Worm (Caenorhabditis elegans): ENCODE measurements around the gene madf-8.

The madf-8 gene

DNA sequence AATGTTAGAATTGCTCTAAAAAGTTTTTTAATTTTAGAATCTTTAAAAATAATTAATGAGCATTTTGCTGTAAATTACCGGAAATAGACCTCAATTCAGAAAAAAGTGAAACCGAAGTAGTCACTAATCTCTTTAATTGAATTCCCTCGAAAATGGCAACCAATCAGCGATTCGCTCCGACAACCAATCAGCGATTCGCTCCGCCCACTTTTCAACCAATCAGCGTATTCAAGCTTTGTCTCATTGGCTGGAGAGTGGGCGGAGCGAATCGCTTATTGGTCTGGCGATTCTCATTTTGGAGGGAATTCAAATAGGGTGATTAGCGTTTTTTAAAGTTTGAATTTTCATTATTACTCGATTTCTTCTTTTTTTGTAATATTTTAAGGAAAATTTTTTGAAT lies 15.8 kb downstream of the madf-8 start:
- no peak for TF ChIP-seq elt-2 (tag; optimal IDR thresholded peaks at IDR 0.05)
- peak; percentile 91 for TF ChIP-seq nfya-1 (tag; optimal IDR thresholded peaks at IDR 0.05; ENCODE audit: insufficient read depth)

DNA sequence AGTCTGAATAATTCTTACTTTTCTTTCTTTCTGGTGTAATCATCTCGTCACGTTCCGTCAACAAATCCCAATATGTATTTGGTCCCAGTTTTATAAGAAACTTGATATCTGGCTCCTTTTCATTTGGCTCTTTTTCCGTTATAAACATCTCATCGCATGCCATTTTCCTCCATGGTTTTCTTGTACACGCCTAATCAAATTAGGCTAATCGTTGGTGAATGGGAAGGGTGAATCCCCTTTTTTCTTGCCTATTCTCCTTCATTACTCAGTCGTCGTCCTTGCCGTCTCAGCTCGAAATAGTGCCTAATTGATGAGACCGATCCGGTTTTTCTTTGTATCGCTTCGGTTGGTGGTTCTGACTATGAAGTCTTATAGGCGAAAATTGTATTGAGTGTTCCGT lies 16.5 kb downstream of the madf-8 start:
- TF ChIP-seq nhr-77 (tag; optimal IDR thresholded peaks at IDR 0.05), result no peak
- TF ChIP-seq nhr-76 (tag; optimal IDR thresholded peaks at IDR 0.05), result no peak
- no peak for TF ChIP-seq ztf-11 (tag; optimal IDR thresholded peaks at IDR 0.05)
- TF ChIP-seq zag-1 (tag; optimal IDR thresholded peaks at IDR 0.05), result no peak
- TF ChIP-seq egl-27 (tag; optimal IDR thresholded peaks at IDR 0.05), result no peak
- TF ChIP-seq jun-1 (tag; optimal IDR thresholded peaks at IDR 0.05), result no peak
- TF ChIP-seq nhr-43 (tag; optimal IDR thresholded peaks at IDR 0.05; ENCODE audit: poor library complexity, severe bottlenecking), result no peak
- TF ChIP-seq lin-15B (tag; optimal IDR thresholded peaks at IDR 0.05), result no peak
- TF ChIP-seq nhr-237 (tag; optimal IDR thresholded peaks at IDR 0.05), result no peak

DNA sequence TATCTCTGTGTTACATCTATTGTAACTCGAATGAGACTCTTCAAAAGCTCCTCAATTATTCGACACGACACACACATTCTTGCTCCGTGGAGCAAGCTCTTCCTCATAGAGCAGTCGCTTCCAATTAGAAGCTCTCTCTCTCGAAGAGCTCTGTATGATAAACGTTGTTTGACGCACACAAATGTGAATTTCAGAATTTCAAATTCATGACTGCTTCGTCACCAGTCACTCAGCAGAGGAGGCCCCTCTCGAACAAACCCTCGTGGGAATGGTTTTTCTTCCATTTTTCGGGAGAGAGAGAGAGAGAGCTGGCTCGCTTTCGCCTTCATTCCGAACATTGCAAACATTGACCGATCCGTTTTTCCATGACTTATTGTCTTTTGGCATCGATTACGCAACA lies 18.3 kb downstream of the madf-8 start:
- TF ChIP-seq ZK546.5 (tag; optimal IDR thresholded peaks at IDR 0.05), result no peak
- peak; percentile 14 for TF ChIP-seq nfya-1 (tag; optimal IDR thresholded peaks at IDR 0.05; ENCODE audit: insufficient read depth)
- no peak for TF ChIP-seq ama-1 (optimal IDR thresholded peaks at IDR 0.05)
- TF ChIP-seq nhr-77 (tag; optimal IDR thresholded peaks at IDR 0.05), result no peak
- TF ChIP-seq lsy-12 (tag; optimal IDR thresholded peaks at IDR 0.05), result no peak
- TF ChIP-seq hmg-11 (tag; optimal IDR thresholded peaks at IDR 0.05), result peak; percentile 17
- TF ChIP-seq lin-39 (tag; optimal IDR thresholded peaks at IDR 0.05), result peak; percentile 17
- TF ChIP-seq daf-12 (tag; optimal IDR thresholded peaks at IDR 0.05), result no peak
- TF ChIP-seq egl-5 (tag; optimal IDR thresholded peaks at IDR 0.05), result no peak
- TF ChIP-seq ztf-11 (tag; optimal IDR thresholded peaks at IDR 0.05), result no peak

ce11 chrIII:3630337-3630736 lies 20.3 kb downstream of the madf-8 start, which contains the start of gene mrps-31:
Gene mrps-31, minus strand, starts transcription at chrIII:3630372.
- peak; percentile 3 for TF ChIP-seq R02D3.7 (tag; optimal IDR thresholded peaks at IDR 0.05)
- TF ChIP-seq daf-12 (tag; optimal IDR thresholded peaks at IDR 0.05), result no peak
- TF ChIP-seq pqm-1 (tag; optimal IDR thresholded peaks at IDR 0.05), result peak; percentile 78
- TF ChIP-seq elt-2 (tag; optimal IDR thresholded peaks at IDR 0.05), result peak; percentile 99
- TF ChIP-seq lin-39 (tag; optimal IDR thresholded peaks at IDR 0.05), result peak; percentile 44
- TF ChIP-seq fkh-2 (tag; optimal IDR thresholded peaks at IDR 0.05), result no peak
- TF ChIP-seq lin-15B (tag; optimal IDR thresholded peaks at IDR 0.05), result peak; percentile 60
- peak; percentile 43 for TF ChIP-seq nhr-23 (tag; optimal IDR thresholded peaks at IDR 0.05)
- no peak for TF ChIP-seq unc-39 (tag; optimal IDR thresholded peaks at IDR 0.05)
- peak; percentile 66 for TF ChIP-seq nfya-1 (tag; optimal IDR thresholded peaks at IDR 0.05; ENCODE audit: insufficient read depth)
- TF ChIP-seq snpc-4 (tag; optimal IDR thresholded peaks at IDR 0.05), result peak; percentile 44
- TF ChIP-seq pha-4 (tag; optimal IDR thresholded peaks at IDR 0.05), result peak; percentile 73
- peak; percentile 57 for TF ChIP-seq hmg-11 (tag; optimal IDR thresholded peaks at IDR 0.05)
- TF ChIP-seq skn-1 (tag; optimal IDR thresholded peaks at IDR 0.05), result no peak

ce11 chrIII:3627042-3627441 lies 23.6 kb downstream of the madf-8 start, which contains the start of gene sel-8:
Gene sel-8, minus strand, starts transcription at chrIII:3627142.
- TF ChIP-seq fkh-10 (GFP tag; optimal IDR thresholded peaks at IDR 0.05) (no peak), nfya-1 (tag; optimal IDR thresholded peaks at IDR 0.05; ENCODE audit: insufficient read depth) (no peak), fos-1 (tag; optimal IDR thresholded peaks at IDR 0.05) (no peak), nhr-23 (tag; optimal IDR thresholded peaks at IDR 0.05) (no peak), ZK546.5 (tag; optimal IDR thresholded peaks at IDR 0.05) (no peak), aly-2 (tag; optimal IDR thresholded peaks at IDR 0.05) (no peak), daf-12 (tag; optimal IDR thresholded peaks at IDR 0.05) (no peak), elt-2 (tag; optimal IDR thresholded peaks at IDR 0.05) (no peak), ama-1 (optimal IDR thresholded peaks at IDR 0.05) (no peak), unc-62 (GFP tag; optimal IDR thresholded peaks at IDR 0.05) (no peak), nhr-11 (tag; optimal IDR thresholded peaks at IDR 0.05) (no peak)

ce11 chrIII:3623772-3624171 lies 26.9 kb downstream of the madf-8 start:
- peak; percentile 16 for TF ChIP-seq nhr-23 (tag; optimal IDR thresholded peaks at IDR 0.05)
- no peak for TF ChIP-seq nhr-237 (tag; optimal IDR thresholded peaks at IDR 0.05)
- peak; percentile 35 for TF ChIP-seq hmg-11 (tag; optimal IDR thresholded peaks at IDR 0.05)

Measured in whole organism, L3 larva.